Comparison of ENCODE assay signal across 1 fruit fly cellular context in the genomic region with DNA sequence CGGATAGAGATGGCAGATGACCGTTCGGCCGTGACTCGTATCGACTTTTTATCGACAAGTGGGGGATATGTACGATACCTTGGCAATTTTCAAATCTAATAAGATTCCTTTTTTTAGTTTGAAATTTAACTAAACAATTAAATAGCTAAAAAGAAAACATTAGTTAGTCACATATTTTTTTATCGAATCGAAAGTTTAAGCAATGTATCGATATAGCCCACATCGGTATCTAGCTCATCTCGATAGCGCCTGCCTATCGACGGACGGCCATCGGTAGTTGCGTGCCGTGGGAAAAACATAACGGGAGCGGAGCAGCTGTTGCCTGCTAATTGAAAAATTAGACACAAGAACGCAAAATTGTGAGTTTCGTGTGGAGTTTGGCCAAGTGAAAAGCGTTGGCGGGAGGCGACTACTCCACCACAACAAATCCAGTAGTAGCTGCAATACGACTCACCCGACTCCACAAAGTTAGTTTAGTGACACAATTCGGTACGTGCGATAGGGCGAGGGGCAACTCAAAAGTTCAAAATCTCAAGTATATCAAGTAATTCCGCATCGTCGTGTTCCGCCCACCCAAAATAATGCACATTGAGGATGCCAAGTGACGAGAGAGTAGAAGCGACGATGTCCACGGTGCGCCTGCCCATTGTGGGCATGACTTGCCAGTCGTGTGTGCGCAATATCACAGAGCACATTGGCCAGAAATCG.
TF ChIP-seq lines count a peak whose summit lies in the region.

Gene CG10347, minus strand, starts transcription at position 174 of the 708 bp plus-strand sequence.
Gene ATP7, plus strand, starts transcription at position 265 of the 708 bp plus-strand sequence.

TF ChIP-seq in whole organism, embryonic, 481 proteins besides CTCF, POLR2A, EP300 and RAD21 (continued from another document):
- TF ChIP-seq CG7556 (GFP tag; optimal IDR thresholded peaks at IDR 0.05; lab: Kevin White, UChicago) = no peak
- TF ChIP-seq Opbp (GFP tag; IDR thresholded peaks at IDR 0.05; lab: Robert Waterston, UW; ENCODE audit: partially characterized antibody) = peak; percentile 85
- TF ChIP-seq CG1233 (GFP tag; optimal IDR thresholded peaks at IDR 0.05; lab: Kevin White, UChicago) = no peak
- TF ChIP-seq Hsf (GFP tag; optimal IDR thresholded peaks at IDR 0.05; lab: Kevin White, UChicago) = peak; percentile 39
- peak; percentile 13 for TF ChIP-seq Bteb2 (GFP tag; optimal IDR thresholded peaks at IDR 0.05; lab: Kevin White, UChicago)
- TF ChIP-seq Xbp1 (GFP tag; optimal IDR thresholded peaks at IDR 0.05; lab: Kevin White, UChicago) = no peak
- TF ChIP-seq CG6765 (GFP tag; optimal IDR thresholded peaks at IDR 0.05; lab: Kevin White, UChicago) = no peak
- no peak for TF ChIP-seq br (optimal IDR thresholded peaks at IDR 0.05; lab: Kevin White, UChicago)
- TF ChIP-seq stwl (tag; optimal IDR thresholded peaks at IDR 0.05; lab: Kevin White, UChicago) = peak; percentile 57
- TF ChIP-seq ttk (GFP tag; IDR thresholded peaks at IDR 0.05; lab: Robert Waterston, UW) = no peak
- TF ChIP-seq Ets65A (GFP tag; lab: Kevin White, UChicago) = peak; percentile 80
- peak; percentile 41 for TF ChIP-seq CG8924 (tag; optimal IDR thresholded peaks at IDR 0.05; lab: Kevin White, UChicago)
- TF ChIP-seq ATbp (GFP tag; optimal IDR thresholded peaks at IDR 0.05; lab: Kevin White, UChicago) = no peak
- no peak for TF ChIP-seq ac (GFP tag; optimal IDR thresholded peaks at IDR 0.05; lab: Kevin White, UChicago)
- no peak for TF ChIP-seq Hand (GFP tag; optimal IDR thresholded peaks at IDR 0.05; lab: Kevin White, UChicago)
- no peak for TF ChIP-seq aop (GFP tag; IDR thresholded peaks at IDR 0.05; lab: Robert Waterston, UW)
- no peak for TF ChIP-seq CG30431 (GFP tag; optimal IDR thresholded peaks at IDR 0.05; lab: Kevin White, UChicago)
- peak; percentile 17 to 21 for TF ChIP-seq Hr51 (GFP tag; optimal IDR thresholded peaks at IDR 0.05; lab: Kevin White, UChicago)
- TF ChIP-seq CG18619 (GFP tag; optimal IDR thresholded peaks at IDR 0.05; lab: Kevin White, UChicago) = no peak
- TF ChIP-seq pb (GFP tag; optimal IDR thresholded peaks at IDR 0.05; lab: Kevin White, UChicago) = no peak
- TF ChIP-seq CG7928 (GFP tag; optimal IDR thresholded peaks at IDR 0.05; lab: Kevin White, UChicago) = no peak
- no peak for TF ChIP-seq CG11695 (GFP tag; IDR thresholded peaks at IDR 0.05; lab: Robert Waterston, UW)
- TF ChIP-seq CG31441 (GFP tag; IDR thresholded peaks at IDR 0.05; lab: Robert Waterston, UW) = 0 out of 2 replicates have a peak, but pooled peaks have one; percentile 21
- no peak for TF ChIP-seq z (GFP tag; IDR thresholded peaks at IDR 0.05; lab: Robert Waterston, UW)
- TF ChIP-seq esg (GFP tag; conservative IDR thresholded peaks at IDR 0.05; lab: Robert Waterston, UW) = no peak
- no peak for TF ChIP-seq CG8388 (GFP tag; optimal IDR thresholded peaks at IDR 0.05; lab: Kevin White, UChicago)
- TF ChIP-seq sna (GFP tag; IDR thresholded peaks at IDR 0.05; lab: Robert Waterston, UW; ENCODE audit: partially characterized antibody) = peak; percentile 96
- TF ChIP-seq cg (GFP tag; optimal IDR thresholded peaks at IDR 0.05; lab: Kevin White, UChicago) = no peak
- peak; percentile 33 for TF ChIP-seq CG10543 (GFP tag; optimal IDR thresholded peaks at IDR 0.05; lab: Kevin White, UChicago)
- no peak for TF ChIP-seq disco-r (GFP tag; optimal IDR thresholded peaks at IDR 0.05; lab: Kevin White, UChicago)
- TF ChIP-seq CG10979 (tag; optimal IDR thresholded peaks at IDR 0.05; lab: Kevin White, UChicago) = no peak
- TF ChIP-seq H15 (GFP tag; IDR thresholded peaks at IDR 0.05; lab: Robert Waterston, UW) = 0 out of 3 replicates have a peak, but pooled peaks have one; percentile 23
